Fruit fly (Drosophila melanogaster): ENCODE results near the gene mnb.

The mnb gene

dm6 chrX:17860711-17861110, 26.3 kb downstream of the mnb start, which contains the start of the genes Arp8 and CG6769 (continued):
- TF ChIP-seq salm (tag; optimal IDR thresholded peaks at IDR 0.05) (no peak), Oli (tag; optimal IDR thresholded peaks at IDR 0.05) (no peak), da (GFP tag; optimal IDR thresholded peaks at IDR 0.05) (no peak), Xrp1 (GFP tag; IDR thresholded peaks at IDR 0.05) (0 out of 2 replicates have a peak, but pooled peaks have one; percentile 14), fd102C (GFP tag; optimal IDR thresholded peaks at IDR 0.05) (no peak), CG33213 (GFP tag; optimal IDR thresholded peaks at IDR 0.05) (no peak), Dad (GFP tag; optimal IDR thresholded peaks at IDR 0.05) (no peak), eve (GFP tag; optimal IDR thresholded peaks at IDR 0.05) (no peak), Awh (GFP tag; IDR thresholded peaks at IDR 0.05) (no peak), hkb (optimal IDR thresholded peaks at IDR 0.05) (no peak), hkb (GFP tag; IDR thresholded peaks at IDR 0.05) (no peak), Antp (GFP tag; optimal IDR thresholded peaks at IDR 0.05) (no peak), croc (GFP tag; conservative IDR thresholded peaks at IDR 0.05) (no peak), schlank (tag; optimal IDR thresholded peaks at IDR 0.05) (no peak), CG16863 (GFP tag; optimal IDR thresholded peaks at IDR 0.05) (no peak), gcm (GFP tag; optimal IDR thresholded peaks at IDR 0.05) (no peak), Aef1 (GFP tag; IDR thresholded peaks at IDR 0.05) (no peak), CG11723 (GFP tag; optimal IDR thresholded peaks at IDR 0.05) (no peak), Asciz (GFP tag; optimal IDR thresholded peaks at IDR 0.05) (no peak), ato (GFP tag; IDR thresholded peaks at IDR 0.05; ENCODE audit: partially characterized antibody) (no peak), CG10565 (GFP tag; optimal IDR thresholded peaks at IDR 0.05) (no peak), pan (optimal IDR thresholded peaks at IDR 0.05) (no peak), pan (GFP tag; optimal IDR thresholded peaks at IDR 0.05 in 1 of 2, IDR thresholded peaks at IDR 0.05 in 1 of 2) (no peak), CG7839 (tag; optimal IDR thresholded peaks at IDR 0.05) (no peak), CG13424 (tag; optimal IDR thresholded peaks at IDR 0.05) (peak; percentile 6), Scr (GFP tag; IDR thresholded peaks at IDR 0.05; ENCODE audit: partially characterized antibody) (no peak), CG34422 (GFP tag; IDR thresholded peaks at IDR 0.05) (no peak), CG6765 (GFP tag; optimal IDR thresholded peaks at IDR 0.05) (no peak), CG4328 (GFP tag; optimal IDR thresholded peaks at IDR 0.05) (no peak), CG9876 (GFP tag; optimal IDR thresholded peaks at IDR 0.05) (no peak), CG7372 (GFP tag; IDR thresholded peaks at IDR 0.05) (no peak), caup (GFP tag; optimal IDR thresholded peaks at IDR 0.05; ENCODE audit: severe bottlenecking) (no peak), CG18764 (GFP tag; optimal IDR thresholded peaks at IDR 0.05) (no peak), CG8924 (tag; optimal IDR thresholded peaks at IDR 0.05) (peak; percentile 47), Optix (GFP tag; IDR thresholded peaks at IDR 0.05) (no peak), CG11398 (GFP tag; optimal IDR thresholded peaks at IDR 0.05) (no peak), Stat92E (GFP tag; optimal IDR thresholded peaks at IDR 0.05) (no peak), lov (optimal IDR thresholded peaks at IDR 0.05) (no peak), lov (GFP tag; IDR thresholded peaks at IDR 0.05) (no peak), B-H2 (GFP tag; optimal IDR thresholded peaks at IDR 0.05) (peak; percentile 1), sug (tag; optimal IDR thresholded peaks at IDR 0.05) (no peak), pum (GFP tag; optimal IDR thresholded peaks at IDR 0.05) (no peak), CG7987 (GFP tag; optimal IDR thresholded peaks at IDR 0.05) (no peak), abd-A (tag; optimal IDR thresholded peaks at IDR 0.05) (no peak), Sin3A (optimal IDR thresholded peaks at IDR 0.05) (peak; percentile 36), Neu2 (GFP tag; optimal IDR thresholded peaks at IDR 0.05; ENCODE audit: borderline replicate concordance) (no peak), slp2 (GFP tag; optimal IDR thresholded peaks at IDR 0.05) (no peak), vfl (GFP tag; optimal IDR thresholded peaks at IDR 0.05) (no peak), nerfin-1 (tag; optimal IDR thresholded peaks at IDR 0.05) (no peak), CG4854 (GFP tag; optimal IDR thresholded peaks at IDR 0.05) (no peak), MBD-R2 (GFP tag; IDR thresholded peaks at IDR 0.05) (peak; percentile 74), stc (GFP tag; IDR thresholded peaks at IDR 0.05) (no peak), Ssrp (tag; optimal IDR thresholded peaks at IDR 0.05) (no peak)

Data from whole organism, embryonic.